Fruit fly (Drosophila melanogaster): ENCODE measurements around the gene CG11550.

DNA sequence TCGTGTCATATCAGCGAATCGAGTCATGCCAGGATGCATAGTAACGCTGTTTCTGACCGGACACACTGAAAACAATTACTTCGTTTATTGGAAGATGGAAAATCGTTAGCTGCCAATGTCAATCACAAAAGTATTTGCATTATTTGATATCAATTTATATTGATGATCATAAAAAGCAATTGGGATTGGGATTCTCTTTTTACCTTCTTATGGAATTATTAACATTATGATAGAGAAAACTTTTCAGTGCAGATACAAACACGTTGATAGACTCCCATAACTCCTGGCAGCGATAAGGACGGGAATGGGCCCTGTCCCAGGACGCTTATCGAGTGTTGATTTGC is 27.2 kb upstream of the CG11550 start:
- no peak for TF ChIP-seq toe (GFP tag; optimal IDR thresholded peaks at IDR 0.05)
- TF ChIP-seq CG12768 (GFP tag; optimal IDR thresholded peaks at IDR 0.05), result no peak
- TF ChIP-seq ovo (GFP tag; optimal IDR thresholded peaks at IDR 0.05), result no peak
- TF ChIP-seq pad (GFP tag; optimal IDR thresholded peaks at IDR 0.05), result no peak
- no peak for TF ChIP-seq cnc (optimal IDR thresholded peaks at IDR 0.05)
- TF ChIP-seq CG14711 (tag; optimal IDR thresholded peaks at IDR 0.05), result no peak
- TF ChIP-seq CG7101 (tag; optimal IDR thresholded peaks at IDR 0.05), result no peak
- no peak for TF ChIP-seq CG1620 (GFP tag; optimal IDR thresholded peaks at IDR 0.05)
- no peak for TF ChIP-seq cic (GFP tag; optimal IDR thresholded peaks at IDR 0.05)
- no peak for TF ChIP-seq CG33017 (tag; optimal IDR thresholded peaks at IDR 0.05)
- TF ChIP-seq CG7045 (GFP tag; optimal IDR thresholded peaks at IDR 0.05), result no peak
- TF ChIP-seq Clk (GFP tag; optimal IDR thresholded peaks at IDR 0.05), result no peak
